Worm (Caenorhabditis elegans) whole organism, early embryonic: ENCODE measurements around the gene Y32G9A.3.
A peak's percentile ranks its signal among the peaks of the same experiment; 100 is the strongest.

Experiments
- B0310.2 ChIP-seq: sonication (generic microtip); optimal IDR thresholded peaks from 2 replicates; lab custom pipeline; 2016; ENCODE audit warnings: mild to moderate bottlenecking, missing genetic modification characterization, missing compliant biosample characterization
- F13C5.2 ChIP-seq: sonication (generic microtip); optimal IDR thresholded peaks from 2 replicates; lab custom pipeline; 2017; ENCODE audit warnings: mild to moderate bottlenecking, missing genetic modification characterization, inconsistent platforms, missing compliant biosample characterization
- aly-1 ChIP-seq: sonication (generic microtip); optimal IDR thresholded peaks from 2 replicates; lab custom pipeline; 2016; ENCODE audit warnings: missing genetic modification characterization, missing compliant biosample characterization
- ama-1 ChIP-seq: fragments of 150-350 bp; optimal IDR thresholded peaks from 2 replicates; lab custom pipeline; 2014
- ceh-13 ChIP-seq: fragments of 200-800 bp; sonication (Bioruptor generic); optimal IDR thresholded peaks from 2 replicates; lab custom pipeline; 2018; ENCODE audit warnings: mild to moderate bottlenecking, missing genetic modification characterization, missing compliant biosample characterization
- ceh-36 ChIP-seq: sonication (generic microtip); optimal IDR thresholded peaks from 2 replicates; lab custom pipeline; 2016; ENCODE audit warnings: missing genetic modification characterization, inconsistent platforms, missing compliant biosample characterization
- ets-7 ChIP-seq: sonication (generic microtip); optimal IDR thresholded peaks from 2 replicates; lab custom pipeline; 2016; ENCODE audit warnings: missing genotype, missing genetic modification characterization, missing compliant biosample characterization
- flt-1 ChIP-seq: fragments of 200-800 bp; sonication (Bioruptor generic); IDR thresholded peaks from 2 replicates; pipeline ENCODE4 v1.3.6; 2022; ENCODE audit warnings: missing genetic modification characterization, missing compliant biosample characterization
- hmbx-1 ChIP-seq: sonication (generic microtip); optimal IDR thresholded peaks from 2 replicates; lab custom pipeline; 2016; ENCODE audit warnings: mild to moderate bottlenecking, missing genetic modification characterization, missing compliant biosample characterization
- hmg-4 ChIP-seq: fragments of 200-800 bp; sonication (Bioruptor generic); optimal IDR thresholded peaks from 2 replicates; lab custom pipeline; 2018; ENCODE audit warnings: mild to moderate bottlenecking, missing genetic modification characterization, missing compliant biosample characterization
- hnd-1 ChIP-seq: sonication (generic microtip); optimal IDR thresholded peaks from 2 replicates; lab custom pipeline; 2016; ENCODE audit warnings: missing genetic modification characterization, missing compliant biosample characterization
- pes-1 ChIP-seq: fragments of 200-800 bp; sonication (Bioruptor generic); IDR thresholded peaks from 2 replicates; pipeline ENCODE4 v1.3.6; 2022; ENCODE audit warnings: missing genetic modification reagents, missing genetic modification characterization, missing compliant biosample characterization
- scrt-1 ChIP-seq: fragments of 200-800 bp; sonication (Bioruptor generic); IDR thresholded peaks from 2 replicates; pipeline ENCODE4 v1.3.6; 2022; ENCODE audit warnings: missing genetic modification characterization, missing compliant biosample characterization
- sea-1 ChIP-seq: fragments of 200-800 bp; sonication (Bioruptor generic); conservative IDR thresholded peaks from 2 replicates; pipeline ENCODE4 v1.3.6; 2022; ENCODE audit warnings: missing genetic modification characterization, missing compliant biosample characterization
- tbx-11 ChIP-seq: fragments of 200-800 bp; sonication (Bioruptor generic); IDR thresholded peaks from 2 replicates; pipeline ENCODE4 v1.3.6; 2022; ENCODE audit warnings: missing genetic modification characterization, missing compliant biosample characterization
- tbx-37 ChIP-seq: fragments of 200-800 bp; sonication (Bioruptor generic); conservative IDR thresholded peaks from 2 replicates; pipeline ENCODE4 v1.3.6; 2022; ENCODE audit warnings: missing genetic modification reagents, missing genetic modification characterization, missing compliant biosample characterization
- tra-4 ChIP-seq: sonication (generic microtip); optimal IDR thresholded peaks from 2 replicates; lab custom pipeline; 2017; ENCODE audit warnings: missing genetic modification characterization, missing compliant biosample characterization

Gene Y32G9A.3

ce11 chrV:1911102-1911501, at the start of gene Y32G9A.3:
Y32G9A.3 (plus strand) TSS chrV:1911402.
- TF ChIP-seq hnd-1 (tag; lab: Kevin White, UChicago) (no peak), F13C5.2 (tag; lab: Kevin White, UChicago) (no peak), tbx-11 (no peak), ama-1 (lab: Kevin White, UChicago) (no peak), tra-4 (tag; lab: Kevin White, UChicago) (no peak), flt-1 (no peak), aly-1 (no peak), ets-7 (tag; lab: Kevin White, UChicago) (no peak), hmg-4 (no peak), hmbx-1 (no peak), tbx-37 (GFP tag; lab: Robert Waterston, UW) (no peak), sea-1 (GFP tag; lab: Robert Waterston, UW) (no peak), ceh-36 (tag; lab: Kevin White, UChicago) (no peak), pes-1 (GFP tag; lab: Robert Waterston, UW) (no peak), ceh-13 (no peak), scrt-1 (GFP tag; lab: Robert Waterston, UW) (no peak), B0310.2 (no peak)

ce11 chrV:1862954-1863353, 48.2 kb upstream of the Y32G9A.3 start:
- TF ChIP-seq tbx-37 (GFP tag; lab: Robert Waterston, UW) = no peak
- no peak for TF ChIP-seq sea-1 (GFP tag; lab: Robert Waterston, UW)
- TF ChIP-seq tra-4 (tag; lab: Kevin White, UChicago) = no peak
- no peak for TF ChIP-seq aly-1
- TF ChIP-seq ets-7 (tag; lab: Kevin White, UChicago) = no peak
- no peak for TF ChIP-seq tbx-11
- TF ChIP-seq F13C5.2 (tag; lab: Kevin White, UChicago) = no peak
- TF ChIP-seq hmg-4 = no peak
- TF ChIP-seq ceh-36 (tag; lab: Kevin White, UChicago) = no peak
- no peak for TF ChIP-seq ama-1 (lab: Kevin White, UChicago)
- TF ChIP-seq B0310.2 = no peak
- no peak for TF ChIP-seq pes-1 (GFP tag; lab: Robert Waterston, UW)
- no peak for TF ChIP-seq hnd-1 (tag; lab: Kevin White, UChicago)
- TF ChIP-seq ceh-13 = no peak
- TF ChIP-seq scrt-1 (GFP tag; lab: Robert Waterston, UW) = no peak
- TF ChIP-seq hmbx-1 = no peak

- TF ChIP-seq ama-1 (lab: Kevin White, UChicago) (no peak), aly-1 (no peak), hmbx-1 (no peak), ets-7 (tag; lab: Kevin White, UChicago) (no peak), tra-4 (tag; lab: Kevin White, UChicago) (no peak), tbx-11 (no peak), hnd-1 (tag; lab: Kevin White, UChicago) (no peak), ceh-36 (tag; lab: Kevin White, UChicago) (no peak), sea-1 (GFP tag; lab: Robert Waterston, UW) (no peak)
Measured at ce11 chrV:1864997-1865396, 46.2 kb upstream of the Y32G9A.3 start.

ce11 chrV:1868025-1868424, 43.2 kb upstream of the Y32G9A.3 start:
- TF ChIP-seq flt-1 = no peak
- no peak for TF ChIP-seq hmg-4

ce11 chrV:1868596-1869263, 42.5 kb upstream of the Y32G9A.3 start, which contains the start of gene knl-3:
knl-3 (plus strand) TSS chrV:1869213.
- TF ChIP-seq ets-7 (tag; lab: Kevin White, UChicago) (no peak), hmbx-1 (peak; percentile 11), B0310.2 (no peak), flt-1 (peak; percentile 51; the same call in 1 of the 2 replicates), hmg-4 (peak; percentile 51), tbx-37 (GFP tag; lab: Robert Waterston, UW) (peak; percentile 51; the same call in 1 of the 2 replicates), pes-1 (GFP tag; lab: Robert Waterston, UW) (peak; percentile 79), scrt-1 (GFP tag; lab: Robert Waterston, UW) (peak; percentile 70; the same call in 1 of the 2 replicates), sea-1 (GFP tag; lab: Robert Waterston, UW) (no peak), hnd-1 (tag; lab: Kevin White, UChicago) (peak; percentile 32), ceh-13 (no peak), ceh-36 (tag; lab: Kevin White, UChicago) (peak; percentile 80), F13C5.2 (tag; lab: Kevin White, UChicago) (peak; percentile 80), ama-1 (lab: Kevin White, UChicago) (no peak), tra-4 (tag; lab: Kevin White, UChicago) (peak; percentile 29), tbx-11 (peak; percentile 65; the same call in 1 of the 2 replicates), aly-1 (no peak)

ce11 chrV:1869682-1870081, 41.5 kb upstream of the Y32G9A.3 start, which contains the start of gene T10B5.3:
T10B5.3 (minus strand) TSS chrV:1869782.
- TF ChIP-seq hmbx-1 (no peak), tbx-11 (no peak), tbx-37 (GFP tag; lab: Robert Waterston, UW) (no peak), F13C5.2 (tag; lab: Kevin White, UChicago) (no peak), hnd-1 (tag; lab: Kevin White, UChicago) (no peak), ama-1 (lab: Kevin White, UChicago) (no peak), ets-7 (tag; lab: Kevin White, UChicago) (no peak), flt-1 (no peak), B0310.2 (no peak), ceh-36 (tag; lab: Kevin White, UChicago) (no peak), hmg-4 (no peak), tra-4 (tag; lab: Kevin White, UChicago) (no peak), pes-1 (GFP tag; lab: Robert Waterston, UW) (no peak), scrt-1 (GFP tag; lab: Robert Waterston, UW) (no peak), aly-1 (no peak), ceh-13 (no peak), sea-1 (GFP tag; lab: Robert Waterston, UW) (no peak)

- peak; percentile 11 for TF ChIP-seq tra-4 (tag; lab: Kevin White, UChicago)
- TF ChIP-seq ama-1 (lab: Kevin White, UChicago) = peak; percentile 7
- no peak for TF ChIP-seq aly-1
Measured at ce11 chrV:1870515-1870940, 40.7 kb upstream of the Y32G9A.3 start.
